Worm (Caenorhabditis elegans) whole organism, L1 larva: ENCODE data around the gene nas-20.

ENCODE experiments used
- F16B12.6 ChIP-seq: fragments of 150-350 bp; optimal IDR thresholded peaks from 2 replicates; lab custom pipeline; 2014; ENCODE audit warnings: missing biosample characterization, missing genetic modification characterization
- aly-2 ChIP-seq: fragments of 150-350 bp; optimal IDR thresholded peaks from 2 replicates; lab custom pipeline; 2014; ENCODE audit warnings: missing biosample characterization, missing genetic modification characterization
- fos-1 ChIP-seq: fragments of 150-350 bp; optimal IDR thresholded peaks from 2 replicates; lab custom pipeline; 2014; ENCODE audit warnings: missing biosample characterization, missing genetic modification characterization
- jun-1 ChIP-seq: fragments of 150-350 bp; optimal IDR thresholded peaks from 2 replicates; lab custom pipeline; 2014; ENCODE audit warnings: missing biosample characterization, missing genetic modification reagents, missing genetic modification characterization
- lin-35 ChIP-seq, 2 experiments: fragments of 150-350 bp; optimal IDR thresholded peaks; 2 replicates each; lab custom pipeline; 2014; ENCODE audit warnings: missing biosample characterization in 2 of 2, missing genetic modification characterization in 2 of 2, missing genetic modification reagents in 2 of 2
- lsy-2 ChIP-seq, 2 experiments: fragments of 150-350 bp; optimal IDR thresholded peaks; 2 replicates each; lab custom pipeline; 2014; ENCODE audit warnings: missing biosample characterization in 2 of 2, missing genetic modification characterization in 2 of 2
- nhr-76 ChIP-seq: sonication (generic microtip); optimal IDR thresholded peaks from 2 replicates; lab custom pipeline; 2017; ENCODE audit warnings: missing biosample characterization, missing genetic modification characterization
- skn-1 ChIP-seq: fragments of 150-350 bp; optimal IDR thresholded peaks from 2 replicates; lab custom pipeline; 2014; ENCODE audit warnings: missing biosample characterization, missing genetic modification characterization
- snpc-4 ChIP-seq: fragments of 150-350 bp; optimal IDR thresholded peaks from 2 replicates; lab custom pipeline; 2014; ENCODE audit warnings: missing biosample characterization, missing genetic modification characterization
- tbx-2 ChIP-seq: sonication (generic microtip); optimal IDR thresholded peaks from 2 replicates; lab custom pipeline; 2016; ENCODE audit warnings: missing genetic modification characterization, missing compliant biosample characterization
- unc-86 ChIP-seq: sonication (generic microtip); optimal IDR thresholded peaks from 2 replicates; lab custom pipeline; 2016; ENCODE audit warnings: missing genetic modification characterization, missing compliant biosample characterization
- zag-1 ChIP-seq: fragments of 150-350 bp; optimal IDR thresholded peaks from 2 replicates; lab custom pipeline; 2014; ENCODE audit warnings: missing biosample characterization, missing genetic modification characterization

DNA sequence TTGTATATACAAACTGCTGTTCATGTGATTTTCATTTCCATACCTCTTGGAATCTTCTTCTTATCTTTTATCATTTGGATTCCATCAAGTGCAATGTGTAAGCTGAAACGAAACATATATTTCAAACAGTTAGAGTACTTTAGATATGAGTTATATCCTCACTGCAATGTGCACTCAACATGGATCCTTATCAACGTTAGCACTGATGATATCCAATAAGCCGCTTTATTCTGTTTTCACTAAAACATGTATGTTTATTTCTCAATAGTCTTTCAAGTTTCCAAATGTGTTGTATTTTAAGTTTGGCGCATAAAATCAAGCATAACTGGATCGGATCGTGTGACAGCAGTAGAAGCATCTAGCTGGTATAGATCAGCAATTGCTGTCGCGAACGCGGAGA lies 14.6 kb upstream of the nas-20 start, which contains the start of gene T11F9.10:
- no peak for TF ChIP-seq snpc-4
- TF ChIP-seq skn-1 = no peak
- TF ChIP-seq jun-1 (tag; lab: Kevin White, UChicago) = no peak
- no peak for TF ChIP-seq nhr-76 (tag; lab: Kevin White, UChicago)
- TF ChIP-seq lsy-2 (tag; optimal IDR thresholded peaks at IDR 0.05; lab: Kevin White, UChicago) = no peak
- TF ChIP-seq tbx-2 (tag; lab: Kevin White, UChicago) = no peak
- TF ChIP-seq aly-2 (tag; lab: Kevin White, UChicago) = no peak
- TF ChIP-seq F16B12.6 (tag; lab: Kevin White, UChicago) = no peak
- TF ChIP-seq zag-1 = no peak
- TF ChIP-seq lin-35 (GFP tag; optimal IDR thresholded peaks at IDR 0.05; lab: Kevin White, UChicago) = no peak
- TF ChIP-seq unc-86 = no peak
- no peak for TF ChIP-seq fos-1
